Fruit fly (Drosophila melanogaster) whole organism, embryonic: ENCODE measurements around the gene CG44013.
A peak's percentile ranks its signal among the peaks of the same experiment; 100 is the strongest.

ENCODE experiments used
- Awh ChIP-seq: fragments of 200-800 bp; sonication (Bioruptor generic); IDR thresholded peaks from 2 replicates; pipeline ENCODE4, ENCODE4 v1.3.6; 2022; ENCODE audit warnings: missing biosample characterization, missing genetic modification characterization
- C15 ChIP-seq: fragments of 200-800 bp; sonication (Bioruptor generic); IDR thresholded peaks from 3 replicates; pipeline ENCODE4 v1.3.6; 2022; ENCODE audit warnings: missing biosample characterization, missing genetic modification characterization
- CG10431 ChIP-seq: fragments of 200-800 bp; sonication (Bioruptor generic); optimal IDR thresholded peaks from 3 replicates; lab custom pipeline; 2018; ENCODE audit warnings: missing biosample characterization, mild to moderate bottlenecking, missing genetic modification characterization
- CG13424 ChIP-seq: fragments of 200-800 bp; sonication (Bioruptor generic); optimal IDR thresholded peaks from 2 replicates; lab custom pipeline; 2019; ENCODE audit warnings: missing biosample characterization, mild to moderate bottlenecking, missing genetic modification characterization, moderate library complexity
- CG13775 ChIP-seq: fragments of 200-800 bp; sonication (Bioruptor generic); optimal IDR thresholded peaks from 3 replicates; lab custom pipeline; 2017; ENCODE audit warnings: missing biosample characterization, mild to moderate bottlenecking, missing genetic modification characterization
- CG14441 ChIP-seq: fragments of 200-800 bp; sonication (Bioruptor generic); IDR thresholded peaks from 2 replicates; pipeline ENCODE4 v1.3.6; 2022; ENCODE audit warnings: missing biosample characterization, missing genetic modification characterization
- CG17328 ChIP-seq: fragments of 200-800 bp; sonication (Bioruptor generic); IDR thresholded peaks from 2 replicates; pipeline ENCODE4 v1.3.6; 2022; ENCODE audit warnings: missing biosample characterization, missing genetic modification characterization
- CG17802 ChIP-seq: fragments of 200-800 bp; sonication (Bioruptor generic); optimal IDR thresholded peaks from 2 replicates; lab custom pipeline; 2018; ENCODE audit warnings: missing biosample characterization, mild to moderate bottlenecking, missing genetic modification characterization, moderate library complexity
- CG18011 ChIP-seq: fragments of 200-800 bp; sonication (Bioruptor generic); optimal IDR thresholded peaks from 2 replicates; lab custom pipeline; 2017; ENCODE audit warnings: missing biosample characterization, missing genetic modification characterization, mild to moderate bottlenecking, moderate library complexity, missing genotype
- CG2120 ChIP-seq: fragments of 200-800 bp; sonication (Bioruptor generic); optimal IDR thresholded peaks from 3 replicates; lab custom pipeline; 2016; ENCODE audit warnings: missing biosample characterization, missing genetic modification characterization
- CG2199 ChIP-seq: fragments of 200-800 bp; sonication (Bioruptor generic); IDR thresholded peaks from 3 replicates; pipeline ENCODE4 v1.3.6; 2022; ENCODE audit warnings: missing biosample characterization, missing genetic modification characterization
- CG2202 ChIP-seq: fragments of 200-800 bp; sonication (Bioruptor generic); optimal IDR thresholded peaks from 2 replicates; lab custom pipeline; 2018; ENCODE audit warnings: missing biosample characterization, mild to moderate bottlenecking, missing genetic modification characterization
- CG31441 ChIP-seq: fragments of 200-800 bp; sonication (Bioruptor generic); IDR thresholded peaks from 2 replicates; pipeline ENCODE4 v1.3.6; 2022; ENCODE audit warnings: missing biosample characterization, missing genetic modification characterization
- CG3163 ChIP-seq: fragments of 200-800 bp; sonication (Bioruptor generic); optimal IDR thresholded peaks from 3 replicates; lab custom pipeline; 2016; ENCODE audit warnings: missing biosample characterization, missing genetic modification characterization
- CG4707 ChIP-seq: fragments of 200-800 bp; sonication (Bioruptor generic); optimal IDR thresholded peaks from 2 replicates; lab custom pipeline; 2018; ENCODE audit warnings: missing biosample characterization, mild to moderate bottlenecking, missing genetic modification characterization, moderate library complexity
- CG6175 ChIP-seq: fragments of 200-800 bp; sonication (Bioruptor generic); IDR thresholded peaks from 3 replicates; pipeline ENCODE4 v1.3.6; 2022; ENCODE audit warnings: missing biosample characterization, missing genetic modification characterization
- CG7372 ChIP-seq: fragments of 200-800 bp; sonication (Bioruptor generic); IDR thresholded peaks from 2 replicates; pipeline ENCODE4 v1.3.6; 2022; ENCODE audit warnings: missing biosample characterization, missing genetic modification characterization
- CG7786 ChIP-seq: fragments of 200-800 bp; sonication (Bioruptor generic); optimal IDR thresholded peaks from 2 replicates; lab custom pipeline; 2016; ENCODE audit warnings: missing biosample characterization, missing genetic modification characterization
- CG8281 ChIP-seq: fragments of 200-800 bp; sonication (Bioruptor generic); optimal IDR thresholded peaks from 2 replicates; lab custom pipeline; 2018; ENCODE audit warnings: missing biosample characterization, mild to moderate bottlenecking, missing genetic modification characterization, moderate library complexity
- CTCF ChIP-seq: fragments of 200-800 bp; sonication (Bioruptor generic); optimal IDR thresholded peaks from 2 replicates; lab custom pipeline; 2017; ENCODE audit warnings: missing biosample characterization, mild to moderate bottlenecking, missing genetic modification characterization, moderate library complexity
- Camta ChIP-seq: fragments of 200-800 bp; sonication (Bioruptor generic); optimal IDR thresholded peaks from 2 replicates; lab custom pipeline; 2016; ENCODE audit warnings: missing biosample characterization, missing genetic modification characterization
- D ChIP-seq, 2 experiments: fragments of 200-800 bp in 1 of 2; fragments of >200 bp in 1 of 2; sonication (Bioruptor generic) in 1 of 2; optimal IDR thresholded peaks; 2 replicates in 1 of 2; 3 replicates in 1 of 2; lab custom pipeline; 2017; ENCODE audit warnings: mild to moderate bottlenecking in 1 of 2, missing biosample characterization in 1 of 2, missing genetic modification characterization in 1 of 2, missing genetic modification reagents in 1 of 2
- Dp ChIP-seq: fragments of 200-800 bp; sonication (Bioruptor generic); optimal IDR thresholded peaks from 2 replicates; lab custom pipeline; 2018; ENCODE audit warnings: missing biosample characterization, mild to moderate bottlenecking, missing genetic modification characterization, moderate library complexity
- Dref ChIP-seq: fragments of 200-800 bp; sonication (Bioruptor generic); IDR thresholded peaks from 2 replicates; pipeline ENCODE4 v1.3.6; 2022; ENCODE audit warnings: missing biosample characterization, missing genetic modification characterization
- Ets65A ChIP-seq: fragments of 200-800 bp; sonication (Bioruptor generic); peaks from one replicate; lab custom pipeline; 2016; ENCODE audit warnings: missing biosample characterization, missing genetic modification characterization
- HLH3B ChIP-seq: fragments of 200-800 bp; sonication (Bioruptor generic); IDR thresholded peaks from 2 replicates; pipeline ENCODE4 v1.3.6; 2022; ENCODE audit warnings: missing biosample characterization, missing genetic modification characterization
- Hmx ChIP-seq: fragments of 200-800 bp; sonication (Bioruptor generic); optimal IDR thresholded peaks from 2 replicates; lab custom pipeline; 2016; ENCODE audit warnings: missing biosample characterization, missing genetic modification characterization
- Hr3 ChIP-seq: fragments of 200-800 bp; sonication (Bioruptor generic); optimal IDR thresholded peaks from 3 replicates; lab custom pipeline; 2016; ENCODE audit warnings: missing biosample characterization, missing genetic modification characterization
- Jarid2 ChIP-seq: fragments of 200-800 bp; sonication (Bioruptor generic); optimal IDR thresholded peaks from 3 replicates; lab custom pipeline; 2017; ENCODE audit warnings: mild to moderate bottlenecking, missing biosample characterization, missing genetic modification reagents, missing genetic modification characterization
- Lhr ChIP-seq: fragments of 200-800 bp; sonication (Bioruptor generic); optimal IDR thresholded peaks from 3 replicates; lab custom pipeline; 2017; ENCODE audit warnings: mild to moderate bottlenecking, missing biosample characterization, missing genetic modification reagents, missing genetic modification characterization
- Lpt ChIP-seq: fragments of >200 bp; optimal IDR thresholded peaks from 2 replicates; lab custom pipeline; 2018; ENCODE audit warnings: missing biosample characterization, missing genetic modification characterization
- MBD-R2 ChIP-seq: fragments of 200-800 bp; sonication (Bioruptor generic); IDR thresholded peaks from 2 replicates; pipeline ENCODE4 v1.3.6; 2022; ENCODE audit warnings: missing biosample characterization, missing genetic modification characterization
- Poxn ChIP-seq: fragments of 200-800 bp; sonication (Bioruptor generic); IDR thresholded peaks from 2 replicates; pipeline ENCODE4 v1.3.6; 2022; ENCODE audit warnings: missing biosample characterization, missing genetic modification characterization
- ato ChIP-seq: fragments of 200-800 bp; sonication (Bioruptor generic); IDR thresholded peaks from 2 replicates; pipeline ENCODE4 v1.3.6; 2022; ENCODE audit warnings: missing biosample characterization, missing genetic modification characterization; ENCODE audit not compliant: partially characterized antibody
- cg ChIP-seq: fragments of 200-800 bp; sonication (Bioruptor generic); optimal IDR thresholded peaks from 3 replicates; lab custom pipeline; 2019; ENCODE audit warnings: missing biosample characterization, mild to moderate bottlenecking, missing genetic modification characterization, moderate library complexity
- crp ChIP-seq, 2 experiments: fragments of 200-800 bp; sonication (Bioruptor generic); optimal IDR thresholded peaks; 2 replicates in 1 of 2; 3 replicates in 1 of 2; lab custom pipeline; 2017; ENCODE audit warnings: missing biosample characterization in 2 of 2, missing genetic modification characterization in 2 of 2, mild to moderate bottlenecking in 1 of 2, moderate library complexity in 1 of 2
- fd3F ChIP-seq: fragments of 200-800 bp; sonication (Bioruptor generic); optimal IDR thresholded peaks from 2 replicates; lab custom pipeline; 2018; ENCODE audit warnings: missing biosample characterization, mild to moderate bottlenecking, missing genetic modification characterization, moderate library complexity
- fd64A ChIP-seq: fragments of 200-800 bp; sonication (Bioruptor generic); optimal IDR thresholded peaks from 3 replicates; lab custom pipeline; 2018; ENCODE audit warnings: missing biosample characterization, mild to moderate bottlenecking, missing genetic modification characterization
- fd96Cb ChIP-seq: fragments of 200-800 bp; sonication (Bioruptor generic); optimal IDR thresholded peaks from 2 replicates; lab custom pipeline; 2018; ENCODE audit warnings: missing biosample characterization, mild to moderate bottlenecking, missing genetic modification characterization, moderate library complexity
- gce ChIP-seq: fragments of 200-800 bp; sonication (Bioruptor generic); IDR thresholded peaks from 3 replicates; pipeline ENCODE4 v1.3.6; 2022; ENCODE audit warnings: missing biosample characterization, missing genetic modification characterization
- grau ChIP-seq: fragments of 200-800 bp; optimal IDR thresholded peaks from 3 replicates; lab custom pipeline; 2019; ENCODE audit warnings: missing biosample characterization, mild to moderate bottlenecking, missing genetic modification characterization, moderate library complexity
- ken ChIP-seq: fragments of 200-800 bp; sonication (Bioruptor generic); IDR thresholded peaks from 3 replicates; pipeline ENCODE4 v1.3.6; 2022; ENCODE audit warnings: missing biosample characterization, missing genetic modification characterization
- knrl ChIP-seq: fragments of 200-800 bp; sonication (Bioruptor generic); IDR thresholded peaks from 3 replicates; pipeline ENCODE4 v1.3.6; 2022; ENCODE audit warnings: missing biosample characterization, missing genetic modification characterization; ENCODE audit not compliant: partially characterized antibody
- lbe ChIP-seq: fragments of 200-800 bp; sonication (Bioruptor generic); optimal IDR thresholded peaks from 2 replicates; lab custom pipeline; 2016; ENCODE audit warnings: missing biosample characterization, mild to moderate bottlenecking, missing genetic modification characterization
- lov ChIP-seq, 2 experiments: fragments of 200-800 bp in 1 of 2; fragments of >200 bp in 1 of 2; sonication (Bioruptor generic) in 1 of 2; IDR thresholded peaks in 1 of 2; optimal IDR thresholded peaks in 1 of 2; 2 replicates in 1 of 2; 3 replicates in 1 of 2; pipeline versions ENCODE4 v1.3.6 to Lab custom; 2017 to 2022; ENCODE audit warnings: missing biosample characterization in 1 of 2, missing genetic modification characterization in 1 of 2
- mirr ChIP-seq: fragments of 200-800 bp; sonication (Bioruptor generic); optimal IDR thresholded peaks from 3 replicates; lab custom pipeline; 2018; ENCODE audit warnings: missing biosample characterization, mild to moderate bottlenecking, missing genetic modification characterization
- nerfin-1 ChIP-seq: fragments of 200-800 bp; sonication (Bioruptor generic); optimal IDR thresholded peaks from 3 replicates; lab custom pipeline; 2019; ENCODE audit warnings: missing biosample characterization, mild to moderate bottlenecking, missing genetic modification characterization, moderate library complexity
- pzg ChIP-seq: fragments of 200-800 bp; sonication (Bioruptor generic); optimal IDR thresholded peaks from 3 replicates; lab custom pipeline; 2018; ENCODE audit warnings: missing biosample characterization, mild to moderate bottlenecking, missing genetic modification characterization, moderate library complexity
- so ChIP-seq: fragments of 200-800 bp; sonication (Bioruptor generic); IDR thresholded peaks from 3 replicates; pipeline ENCODE4 v1.3.6; 2022; ENCODE audit warnings: missing biosample characterization, missing genetic modification characterization
- z ChIP-seq: fragments of 200-800 bp; sonication (Bioruptor generic); IDR thresholded peaks from 3 replicates; pipeline ENCODE4 v1.3.6; 2022; ENCODE audit warnings: missing biosample characterization, missing genetic modification characterization

CG44013 gene

dm6 chr3R:15475973-15476692 is 33.6 kb downstream of the CG44013 start, which contains the start of gene AdamTS-A (continued):
- TF ChIP-seq lbe (GFP tag; lab: Kevin White, UChicago) = peak; percentile 0
- no peak for TF ChIP-seq HLH3B (GFP tag; lab: Robert Waterston, UW)
- no peak for TF ChIP-seq CG31441
- no peak for TF ChIP-seq grau
- TF ChIP-seq fd64A = no peak
- TF ChIP-seq Hmx (GFP tag; lab: Kevin White, UChicago) = no peak
- TF ChIP-seq lov (optimal IDR thresholded peaks at IDR 0.05; lab: Kevin White, UChicago) = no peak
- TF ChIP-seq lov (GFP tag; IDR thresholded peaks at IDR 0.05; lab: Robert Waterston, UW) = no peak
- peak; percentile 87 for TF ChIP-seq CG3163 (GFP tag; lab: Kevin White, UChicago)
- TF ChIP-seq CTCF (GFP tag; lab: Kevin White, UChicago) = no peak
- TF ChIP-seq Poxn = no peak
- no peak for TF ChIP-seq CG14441 (GFP tag; lab: Robert Waterston, UW)
- no peak for TF ChIP-seq Dref (GFP tag; lab: Robert Waterston, UW)
- peak; percentile 80 for TF ChIP-seq Jarid2 (GFP tag; lab: Kevin White, UChicago)
- TF ChIP-seq CG7786 (GFP tag; lab: Kevin White, UChicago) = no peak
- TF ChIP-seq MBD-R2 = peak; percentile 24; the same call in 1 of the 2 replicates
- no peak for TF ChIP-seq ato (GFP tag; lab: Robert Waterston, UW)
- TF ChIP-seq Camta (GFP tag; lab: Kevin White, UChicago) = no peak
- TF ChIP-seq CG13424 (tag; lab: Kevin White, UChicago) = no peak
- no peak for TF ChIP-seq CG4707 (GFP tag; lab: Kevin White, UChicago)
- TF ChIP-seq Lhr (GFP tag; lab: Kevin White, UChicago) = no peak
- no peak for TF ChIP-seq Lpt (GFP tag; lab: Kevin White, UChicago)
- TF ChIP-seq CG6175 (GFP tag; lab: Robert Waterston, UW) = no peak
- TF ChIP-seq CG17328 = no peak
- TF ChIP-seq D (optimal IDR thresholded peaks at IDR 0.05; lab: Kevin White, UChicago) = no peak
- no peak for TF ChIP-seq D (GFP tag; optimal IDR thresholded peaks at IDR 0.05; lab: Kevin White, UChicago)
- peak; percentile 1 for TF ChIP-seq mirr (GFP tag; lab: Kevin White, UChicago)
- TF ChIP-seq Dp (GFP tag; lab: Kevin White, UChicago) = no peak
- TF ChIP-seq nerfin-1 (tag; lab: Kevin White, UChicago) = no peak
- TF ChIP-seq cg (GFP tag; lab: Kevin White, UChicago) = peak; percentile 0
- TF ChIP-seq CG13775 (GFP tag; lab: Kevin White, UChicago) = no peak
- no peak for TF ChIP-seq knrl
- TF ChIP-seq crp (GFP tag; optimal IDR thresholded peaks at IDR 0.05; lab: Kevin White, UChicago) = no peak
- TF ChIP-seq CG7372 = no peak
- no peak for TF ChIP-seq Awh (GFP tag; lab: Robert Waterston, UW)
- TF ChIP-seq Ets65A (GFP tag; lab: Kevin White, UChicago) = no peak
- no peak for TF ChIP-seq CG18011 (GFP tag; lab: Kevin White, UChicago)
- no peak for TF ChIP-seq pzg (GFP tag; lab: Kevin White, UChicago)
- TF ChIP-seq z = no peak
- no peak for TF ChIP-seq CG2120 (GFP tag; lab: Kevin White, UChicago)
- TF ChIP-seq C15 = no peak
- no peak for TF ChIP-seq gce (GFP tag; lab: Robert Waterston, UW)
- TF ChIP-seq CG10431 = no peak
- no peak for TF ChIP-seq CG2202
- 0 out of 3 replicates have a peak, but pooled peaks have one; percentile 34 for TF ChIP-seq so (GFP tag; lab: Robert Waterston, UW)
- TF ChIP-seq fd3F = no peak
- no peak for TF ChIP-seq fd96Cb
- no peak for TF ChIP-seq CG17802 (tag; lab: Kevin White, UChicago)
- no peak for TF ChIP-seq Hr3 (GFP tag; lab: Kevin White, UChicago)
- TF ChIP-seq CG2199 (GFP tag; lab: Robert Waterston, UW) = peak; percentile 82
- TF ChIP-seq ken (GFP tag; lab: Robert Waterston, UW) = no peak
- TF ChIP-seq CG8281 (tag; lab: Kevin White, UChicago) = no peak
